Worm (Caenorhabditis elegans): ENCODE data around the gene T12E12.6.

The T12E12.6 gene

ce11 chrIV:5564293-5564692 lies 9.6 kb downstream of the T12E12.6 start:
- TF ChIP-seq efl-1 (optimal IDR thresholded peaks at IDR 0.05), result no peak
- peak in 1 of 2 experiments; percentile 7 for TF ChIP-seq efl-1 (GFP tag; optimal IDR thresholded peaks at IDR 0.05 in 1 of 2)
- TF ChIP-seq unc-62 (GFP tag; optimal IDR thresholded peaks at IDR 0.05), result no peak
- TF ChIP-seq blmp-1 (tag; optimal IDR thresholded peaks at IDR 0.05), result peak; percentile 76
- TF ChIP-seq nhr-85 (tag), result peak; percentile 69
- no peak for TF ChIP-seq unc-86 (tag; optimal IDR thresholded peaks at IDR 0.05)
- TF ChIP-seq mep-1 (tag; optimal IDR thresholded peaks at IDR 0.05), result peak; percentile 33
- no peak for TF ChIP-seq ceh-82 (tag; optimal IDR thresholded peaks at IDR 0.05)
- TF ChIP-seq lin-14 (GFP tag; optimal IDR thresholded peaks at IDR 0.05), result peak; percentile 1

- TF ChIP-seq sup-37 (GFP tag; optimal IDR thresholded peaks at IDR 0.05) (no peak), elt-3 (tag; optimal IDR thresholded peaks at IDR 0.05) (no peak), lir-3 (tag; optimal IDR thresholded peaks at IDR 0.05; ENCODE audit: poor library complexity) (no peak), egl-13 (tag; optimal IDR thresholded peaks at IDR 0.05) (no peak), vab-15 (tag; optimal IDR thresholded peaks at IDR 0.05) (no peak), efl-1 (optimal IDR thresholded peaks at IDR 0.05) (peak in 1 of 2 experiments; percentile 4), efl-1 (GFP tag; optimal IDR thresholded peaks at IDR 0.05 in 1 of 2) (peak in 1 of 2 experiments; percentile 85), lin-35 (GFP tag; optimal IDR thresholded peaks at IDR 0.05) (no peak), nhr-237 (tag; optimal IDR thresholded peaks at IDR 0.05) (no peak), nhr-90 (tag; optimal IDR thresholded peaks at IDR 0.05; ENCODE audit: poor library complexity) (peak; percentile 45), fkh-8 (tag; optimal IDR thresholded peaks at IDR 0.05) (no peak), F16B12.6 (tag; optimal IDR thresholded peaks at IDR 0.05) (no peak), tlp-1 (tag; optimal IDR thresholded peaks at IDR 0.05) (no peak), blmp-1 (tag; optimal IDR thresholded peaks at IDR 0.05) (peak; percentile 68), unc-30 (tag; optimal IDR thresholded peaks at IDR 0.05) (no peak), nhr-76 (tag; optimal IDR thresholded peaks at IDR 0.05) (no peak), dpl-1 (GFP tag; optimal IDR thresholded peaks at IDR 0.05) (peak; percentile 11 to 12 (median 12)), lin-13 (GFP tag; optimal IDR thresholded peaks at IDR 0.05) (peak; percentile 24), zip-4 (GFP tag; optimal IDR thresholded peaks at IDR 0.05) (no peak), alr-1 (tag; optimal IDR thresholded peaks at IDR 0.05; ENCODE audit: borderline replicate concordance) (no peak), lsy-2 (tag; optimal IDR thresholded peaks at IDR 0.05) (peak in 1 of 2 experiments; percentile 34), unc-98 (GFP tag; IDR thresholded peaks at IDR 0.05) (no peak), ceh-82 (tag; optimal IDR thresholded peaks at IDR 0.05) (peak in 1 of 3 experiments; percentile 1), aha-1 (tag; optimal IDR thresholded peaks at IDR 0.05) (no peak), mep-1 (tag; optimal IDR thresholded peaks at IDR 0.05) (peak; percentile 83), nhr-85 (tag) (peak; percentile 88), ceh-88 (GFP tag; IDR thresholded peaks at IDR 0.05) (no peak), zag-1 (tag; optimal IDR thresholded peaks at IDR 0.05) (no peak), ets-5 (GFP tag; IDR thresholded peaks at IDR 0.05) (no peak), snpc-4 (tag; optimal IDR thresholded peaks at IDR 0.05) (no peak), elt-2 (tag; optimal IDR thresholded peaks at IDR 0.05) (no peak), Y116A8C.19 (tag; optimal IDR thresholded peaks at IDR 0.05; ENCODE audit: borderline replicate concordance) (no peak), ama-1 (optimal IDR thresholded peaks at IDR 0.05) (no peak), tbx-2 (tag; optimal IDR thresholded peaks at IDR 0.05) (no peak), nhr-28 (tag; optimal IDR thresholded peaks at IDR 0.05) (no peak), hlh-4 (tag; optimal IDR thresholded peaks at IDR 0.05) (no peak), lin-14 (GFP tag; optimal IDR thresholded peaks at IDR 0.05) (peak; percentile 63), skn-1 (tag; optimal IDR thresholded peaks at IDR 0.05) (no peak), nhr-71 (tag; optimal IDR thresholded peaks at IDR 0.05) (peak; percentile 58), snu-23 (GFP tag; optimal IDR thresholded peaks at IDR 0.05) (peak; percentile 41), xbp-1 (tag; optimal IDR thresholded peaks at IDR 0.05) (no peak), nhr-47 (tag; optimal IDR thresholded peaks at IDR 0.05) (peak; percentile 1), nhr-20 (tag; optimal IDR thresholded peaks at IDR 0.05) (peak; percentile 40), lin-39 (tag; optimal IDR thresholded peaks at IDR 0.05) (no peak), nhr-77 (tag; optimal IDR thresholded peaks at IDR 0.05) (no peak)
Observed at ce11 chrIV:5563280-5563679, 10.7 kb downstream of the T12E12.6 start.

Measured in whole organism, L1 larva.